Fruit fly (Drosophila melanogaster) whole organism: ENCODE measurements around the gene CG12986.

Source experiments
- Dll ChIP-seq: fragments of >200 bp; optimal IDR thresholded peaks from 2 replicates; lab custom pipeline; 2017
- usp ChIP-seq: fragments of >200 bp; optimal IDR thresholded peaks from 2 replicates; lab custom pipeline; 2017; ENCODE audit warnings: missing biosample characterization, missing genetic modification characterization, mixed read lengths

DNA sequence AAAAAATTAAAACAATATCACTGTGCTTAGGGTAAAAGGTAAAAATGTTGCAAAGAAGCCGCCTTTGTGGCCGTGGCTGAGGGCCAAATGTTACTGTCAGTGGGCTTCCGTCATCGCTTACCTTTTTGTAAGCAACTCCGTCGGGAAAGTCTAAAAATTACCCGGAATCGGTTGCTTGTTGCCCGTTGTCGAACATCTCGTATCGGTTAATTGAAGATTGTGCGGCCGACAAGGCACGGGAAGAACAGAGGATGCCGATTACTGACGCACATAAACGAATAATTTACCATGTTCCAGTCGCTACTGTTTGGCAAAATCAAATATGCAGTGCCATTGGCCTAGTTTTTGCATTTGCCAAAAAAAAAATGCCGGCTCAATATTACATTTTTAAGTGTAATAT, 36.5 kb upstream of the CG12986 start, which contains the start of gene Mco4:
- no peak for TF ChIP-seq usp (GFP tag; lab: Kevin White, UChicago)
- no peak for TF ChIP-seq Dll
